Worm (Caenorhabditis elegans) whole organism, mixed stage, embryonic: Measurements from ENCODE around the gene C18G1.8.

Source experiments
- M03D4.4 ChIP-seq: sonication (generic microtip); optimal IDR thresholded peaks from 2 replicates; lab custom pipeline; 2017; ENCODE audit warnings: mild to moderate bottlenecking, missing genetic modification characterization, missing compliant biosample characterization
- bed-3 ChIP-seq: fragments of 200-800 bp; sonication (Bioruptor generic); optimal IDR thresholded peaks from 3 replicates; lab custom pipeline; 2018; ENCODE audit warnings: mild to moderate bottlenecking, missing genetic modification characterization, moderate library complexity, missing compliant biosample characterization
- blmp-1 ChIP-seq: fragments of 150-350 bp; optimal IDR thresholded peaks from 2 replicates; lab custom pipeline; 2014; ENCODE audit warnings: missing biosample characterization, missing genetic modification characterization
- ceh-43 ChIP-seq: fragments of 200-800 bp; sonication (Bioruptor generic); optimal IDR thresholded peaks from 2 replicates; lab custom pipeline; 2018; ENCODE audit warnings: mild to moderate bottlenecking, missing genetic modification characterization, moderate library complexity, missing compliant biosample characterization
- ceh-83 ChIP-seq: fragments of 200-800 bp; sonication (Bioruptor generic); optimal IDR thresholded peaks from 2 replicates; lab custom pipeline; 2018; ENCODE audit warnings: mild to moderate bottlenecking, missing genetic modification characterization, missing compliant biosample characterization
- ces-1 ChIP-seq: fragments of 150-350 bp; optimal IDR thresholded peaks from 2 replicates; lab custom pipeline; 2014; ENCODE audit warnings: missing biosample characterization, missing genetic modification reagents, missing genetic modification characterization
- cnd-1 ChIP-seq: fragments of 200-800 bp; sonication (Bioruptor generic); optimal IDR thresholded peaks from 2 replicates; lab custom pipeline; 2018; ENCODE audit warnings: mild to moderate bottlenecking, missing genetic modification characterization, missing compliant biosample characterization
- drap-1 ChIP-seq: fragments of 200-800 bp; sonication (Bioruptor generic); optimal IDR thresholded peaks from 3 replicates; lab custom pipeline; 2018; ENCODE audit warnings: mild to moderate bottlenecking, missing genetic modification characterization, missing compliant biosample characterization
- ham-2 ChIP-seq: fragments of 200-800 bp; sonication (Bioruptor generic); optimal IDR thresholded peaks from 2 replicates; lab custom pipeline; 2018; ENCODE audit warnings: mild to moderate bottlenecking, missing genetic modification characterization, missing compliant biosample characterization
- lin-13 ChIP-seq: fragments of 150-350 bp; optimal IDR thresholded peaks from 2 replicates; lab custom pipeline; 2014; ENCODE audit warnings: missing biosample characterization, missing genetic modification characterization
- mab-5 ChIP-seq: fragments of 150-350 bp; optimal IDR thresholded peaks from 2 replicates; lab custom pipeline; 2014; ENCODE audit warnings: missing biosample characterization, missing genetic modification characterization
- mep-1 ChIP-seq: fragments of 150-350 bp; optimal IDR thresholded peaks from 2 replicates; lab custom pipeline; 2017; ENCODE audit warnings: missing biosample characterization, missing genetic modification reagents, missing genetic modification characterization, inconsistent platforms
- mls-2 ChIP-seq: sonication (generic microtip); optimal IDR thresholded peaks from 2 replicates; lab custom pipeline; 2016; ENCODE audit warnings: mild to moderate bottlenecking, missing genetic modification characterization, moderate library complexity, missing compliant biosample characterization
- nhr-12 ChIP-seq: fragments of 150-350 bp; optimal IDR thresholded peaks from 2 replicates; lab custom pipeline; 2014; ENCODE audit warnings: missing biosample characterization, missing genetic modification characterization
- nhr-2 ChIP-seq: fragments of 150-350 bp; optimal IDR thresholded peaks from 2 replicates; lab custom pipeline; 2014; ENCODE audit warnings: missing biosample characterization, missing genetic modification characterization
- nhr-76 ChIP-seq: sonication (generic microtip); optimal IDR thresholded peaks from 2 replicates; lab custom pipeline; 2017; ENCODE audit warnings: missing biosample characterization, missing genetic modification characterization
- sem-2 ChIP-seq: fragments of 200-800 bp; sonication (Bioruptor generic); optimal IDR thresholded peaks from 2 replicates; lab custom pipeline; 2018; ENCODE audit warnings: mild to moderate bottlenecking, missing genetic modification characterization, missing compliant biosample characterization
- snpc-4 ChIP-seq: fragments of 150-350 bp; optimal IDR thresholded peaks from 2 replicates; lab custom pipeline; 2014; ENCODE audit warnings: missing biosample characterization, missing genetic modification characterization
- tbx-8 ChIP-seq: fragments of 200-800 bp; sonication (Bioruptor generic); optimal IDR thresholded peaks from 2 replicates; lab custom pipeline; 2018; ENCODE audit warnings: mild to moderate bottlenecking, missing genetic modification characterization, moderate library complexity, missing compliant biosample characterization
- unc-120 ChIP-seq: sonication (generic microtip); optimal IDR thresholded peaks from 2 replicates; lab custom pipeline; 2017; ENCODE audit warnings: missing genetic modification characterization, missing compliant biosample characterization; ENCODE audit not compliant: poor library complexity, severe bottlenecking
- unc-39 ChIP-seq: fragments of 150-350 bp; optimal IDR thresholded peaks from 2 replicates; lab custom pipeline; 2014; ENCODE audit warnings: missing biosample characterization, missing genetic modification characterization
- unc-62 ChIP-seq: fragments of 150-350 bp; optimal IDR thresholded peaks from 2 replicates; lab custom pipeline; 2014; ENCODE audit warnings: missing biosample characterization, missing genetic modification reagents, missing genetic modification characterization
- zip-8 ChIP-seq: fragments of 150-350 bp; optimal IDR thresholded peaks from 2 replicates; lab custom pipeline; 2014; ENCODE audit warnings: missing biosample characterization, missing genetic modification characterization

Gene C18G1.8

ce11 chrV:4730075-4730474 is 36.3 kb downstream of the C18G1.8 start, which contains the start of gene tig-2:
tig-2 (minus strand) TSS chrV:4730161.
- no peak for TF ChIP-seq cnd-1 (tag; lab: Kevin White, UChicago)
- TF ChIP-seq blmp-1: no peak
- no peak for TF ChIP-seq ceh-43 (GFP tag; lab: Kevin White, UChicago)
- TF ChIP-seq M03D4.4 (tag; lab: Kevin White, UChicago): peak; percentile 40
- TF ChIP-seq ham-2 (GFP tag; lab: Kevin White, UChicago): no peak
- TF ChIP-seq nhr-2: no peak
- peak; percentile 18 for TF ChIP-seq unc-120 (tag; lab: Kevin White, UChicago)
- TF ChIP-seq nhr-76: no peak

DNA sequence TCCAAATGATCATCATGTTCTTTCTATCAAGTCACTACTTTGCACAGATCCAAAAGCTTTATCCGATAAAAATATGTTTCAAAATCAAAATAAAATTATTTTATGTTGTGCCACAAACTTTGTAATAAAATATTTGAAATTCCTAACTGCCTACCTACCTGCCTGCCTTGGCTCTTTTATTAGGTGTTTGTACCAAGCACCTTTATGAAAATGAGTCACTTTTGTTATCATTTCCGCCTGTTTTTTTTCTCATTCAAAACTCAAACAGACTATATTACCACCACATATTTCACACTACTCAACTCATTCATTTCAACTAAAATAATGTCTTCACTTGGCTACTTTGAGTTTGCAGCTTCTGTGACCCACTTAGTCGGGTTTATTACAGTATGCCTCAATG is 41.9 kb downstream of the C18G1.8 start, which contains the start of gene F39G3.4:
F39G3.4 (plus strand) TSS at position 301 of the 400 bp plus-strand sequence.
- no peak for TF ChIP-seq mls-2
- TF ChIP-seq nhr-76: no peak
- no peak for TF ChIP-seq lin-13 (tag; lab: Kevin White, UChicago)
- TF ChIP-seq nhr-2: no peak
- no peak for TF ChIP-seq sem-2 (GFP tag; lab: Kevin White, UChicago)
- no peak for TF ChIP-seq ces-1 (GFP tag; lab: Kevin White, UChicago)
- no peak for TF ChIP-seq unc-62 (GFP tag; lab: Kevin White, UChicago)
- no peak for TF ChIP-seq drap-1 (GFP tag; lab: Kevin White, UChicago)

ce11 chrV:4722314-4722713 is 44.1 kb downstream of the C18G1.8 start, which contains the start of gene F39G3.5:
F39G3.5 (plus strand) TSS chrV:4722614.
- TF ChIP-seq bed-3 (GFP tag; lab: Kevin White, UChicago): no peak
- no peak for TF ChIP-seq M03D4.4 (tag; lab: Kevin White, UChicago)
- TF ChIP-seq ceh-83 (GFP tag; lab: Kevin White, UChicago): no peak
- TF ChIP-seq cnd-1 (tag; lab: Kevin White, UChicago): no peak

- TF ChIP-seq cnd-1 (tag; lab: Kevin White, UChicago): no peak
- no peak for TF ChIP-seq M03D4.4 (tag; lab: Kevin White, UChicago)
- no peak for TF ChIP-seq unc-39 (tag; lab: Kevin White, UChicago)
- TF ChIP-seq zip-8 (tag; lab: Kevin White, UChicago): no peak
- TF ChIP-seq sem-2 (GFP tag; lab: Kevin White, UChicago): no peak
- no peak for TF ChIP-seq nhr-2
- TF ChIP-seq tbx-8 (GFP tag; lab: Kevin White, UChicago): no peak
- no peak for TF ChIP-seq bed-3 (GFP tag; lab: Kevin White, UChicago)
- no peak for TF ChIP-seq lin-13 (tag; lab: Kevin White, UChicago)
- no peak for TF ChIP-seq nhr-12
- no peak for TF ChIP-seq mab-5 (tag; lab: Kevin White, UChicago)
- TF ChIP-seq snpc-4 (tag; lab: Kevin White, UChicago): no peak
- TF ChIP-seq ces-1 (GFP tag; lab: Kevin White, UChicago): no peak
- TF ChIP-seq mep-1 (tag; lab: Kevin White, UChicago): no peak
- TF ChIP-seq, all 35 proteins: peak for 0
Observed at ce11 chrV:4720884-4721464, 45.4 kb downstream of the C18G1.8 start.

- TF ChIP-seq zip-8 (tag; lab: Kevin White, UChicago) (no peak), ceh-43 (GFP tag; lab: Kevin White, UChicago) (no peak), ceh-83 (GFP tag; lab: Kevin White, UChicago) (no peak), blmp-1 (no peak)
Observed at ce11 chrV:4719965-4720364, 46.4 kb downstream of the C18G1.8 start, which contains the start of gene prx-6. prx-6 (minus strand) TSS chrV:4720093.
